Worm (Caenorhabditis elegans): Measurements from ENCODE around the gene praf-3.

praf-3 gene

DNA sequence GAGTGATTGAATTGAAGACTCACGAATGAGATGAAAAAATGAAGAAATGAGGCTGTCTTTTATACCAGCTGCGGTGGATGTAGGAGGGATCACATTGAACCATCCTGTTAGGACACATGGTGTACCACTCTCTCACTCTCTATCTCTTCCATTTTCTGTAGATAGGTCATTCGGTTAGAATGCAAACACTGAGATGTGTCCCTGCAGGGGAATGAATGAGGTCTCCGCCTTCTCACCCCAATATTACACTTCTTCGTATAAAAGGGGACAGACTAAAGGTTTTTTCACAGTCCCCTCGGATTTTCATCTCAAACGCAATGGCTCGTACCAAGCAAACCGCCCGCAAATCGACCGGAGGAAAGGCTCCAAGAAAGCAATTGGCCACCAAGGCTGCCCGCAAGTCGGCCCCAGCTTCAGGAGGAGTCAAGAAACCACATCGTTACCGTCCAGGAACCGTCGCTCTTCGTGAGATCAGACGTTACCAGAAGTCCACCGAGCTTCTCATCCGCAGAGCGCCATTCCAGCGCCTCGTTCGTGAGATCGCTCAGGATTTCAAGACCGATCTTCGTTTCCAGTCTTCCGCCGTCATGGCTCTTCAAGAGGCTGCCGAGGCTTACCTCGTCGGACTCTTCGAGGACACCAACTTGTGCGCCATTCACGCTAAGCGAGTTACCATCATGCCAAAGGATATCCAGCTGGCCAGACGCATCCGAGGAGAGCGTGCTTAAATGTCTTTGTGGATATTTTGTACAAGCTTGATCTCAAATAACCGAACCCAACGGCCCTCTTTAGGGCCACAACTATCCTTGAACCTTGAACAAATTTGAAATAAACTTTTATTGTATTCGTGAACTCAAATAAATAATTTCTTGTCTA, 45.6 kb upstream of the praf-3 start, which contains the start of gene his-32:
TSS of gene his-32 (plus strand) at position 318 of the 876 bp plus-strand sequence.
- TF ChIP-seq mep-1 (tag; optimal IDR thresholded peaks at IDR 0.05) (peak; percentile 91), set-16 (GFP tag; IDR thresholded peaks at IDR 0.05) (peak; percentile 78; the same call in 1 of the 2 replicates), duxl-1 (tag; optimal IDR thresholded peaks at IDR 0.05; ENCODE audit: poor library complexity) (peak; percentile 20), nhr-6 (tag; optimal IDR thresholded peaks at IDR 0.05) (peak; percentile 85), aha-1 (tag) (peak; percentile 15), nhr-25 (tag; optimal IDR thresholded peaks at IDR 0.05; ENCODE audit: borderline replicate concordance, insufficient read depth) (peak; percentile 92), dpl-1 (GFP tag; optimal IDR thresholded peaks at IDR 0.05) (peak; percentile 0), ceh-44 (GFP tag; IDR thresholded peaks at IDR 0.05) (no peak), rbr-2 (tag; optimal IDR thresholded peaks at IDR 0.05) (peak; percentile 69), skn-1 (tag; optimal IDR thresholded peaks at IDR 0.05) (no peak), unc-62 (GFP tag; optimal IDR thresholded peaks at IDR 0.05 in 1 of 2) (peak in 1 of 2 experiments; percentile 56), unc-62 (tag; optimal IDR thresholded peaks at IDR 0.05) (no peak)

DNA sequence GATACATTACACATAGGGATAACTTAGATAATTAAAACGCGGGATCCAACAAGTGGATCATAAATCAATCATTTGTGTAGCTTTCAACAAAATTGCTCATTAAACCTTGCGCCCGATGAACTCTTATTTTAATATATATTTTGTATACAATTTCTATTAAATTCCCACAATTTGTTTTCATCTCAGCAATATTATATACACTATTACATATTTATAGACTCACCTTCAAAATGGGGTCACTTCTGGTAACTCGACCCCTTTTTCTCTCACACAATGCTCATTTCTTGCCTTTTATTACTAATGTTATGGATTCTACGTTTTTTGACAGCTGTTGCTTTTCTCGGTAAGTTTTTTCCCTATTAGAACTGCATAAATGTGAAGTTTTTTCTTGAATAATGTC, 40.1 kb upstream of the praf-3 start, which contains the start of gene lgc-6:
TSS of gene lgc-6 (plus strand) at position 301 of the 400 bp plus-strand sequence.
- TF ChIP-seq sdz-12 (GFP tag; optimal IDR thresholded peaks at IDR 0.05), result no peak
- TF ChIP-seq aha-1 (tag), result no peak
- TF ChIP-seq skn-1 (tag; optimal IDR thresholded peaks at IDR 0.05), result no peak
- no peak for TF ChIP-seq unc-62 (GFP tag; optimal IDR thresholded peaks at IDR 0.05 in 1 of 2)
- TF ChIP-seq unc-62 (tag; optimal IDR thresholded peaks at IDR 0.05), result no peak
- TF ChIP-seq nhr-42 (GFP tag; IDR thresholded peaks at IDR 0.05), result no peak
- TF ChIP-seq cey-2 (tag; optimal IDR thresholded peaks at IDR 0.05; ENCODE audit: borderline replicate concordance, insufficient read depth), result no peak
- no peak for TF ChIP-seq snpc-4 (tag; optimal IDR thresholded peaks at IDR 0.05)
- TF ChIP-seq php-3 (GFP tag; IDR thresholded peaks at IDR 0.05), result no peak
- TF ChIP-seq mxl-3 (GFP tag; optimal IDR thresholded peaks at IDR 0.05), result no peak
- TF ChIP-seq tag-97 (GFP tag; IDR thresholded peaks at IDR 0.05), result no peak
- no peak for TF ChIP-seq dmd-8 (GFP tag; IDR thresholded peaks at IDR 0.05)
- TF ChIP-seq daf-19 (GFP tag; conservative IDR thresholded peaks at IDR 0.05), result no peak
- no peak for TF ChIP-seq ztf-11 (tag; optimal IDR thresholded peaks at IDR 0.05)
- TF ChIP-seq spr-3 (GFP tag; optimal IDR thresholded peaks at IDR 0.05), result no peak

DNA sequence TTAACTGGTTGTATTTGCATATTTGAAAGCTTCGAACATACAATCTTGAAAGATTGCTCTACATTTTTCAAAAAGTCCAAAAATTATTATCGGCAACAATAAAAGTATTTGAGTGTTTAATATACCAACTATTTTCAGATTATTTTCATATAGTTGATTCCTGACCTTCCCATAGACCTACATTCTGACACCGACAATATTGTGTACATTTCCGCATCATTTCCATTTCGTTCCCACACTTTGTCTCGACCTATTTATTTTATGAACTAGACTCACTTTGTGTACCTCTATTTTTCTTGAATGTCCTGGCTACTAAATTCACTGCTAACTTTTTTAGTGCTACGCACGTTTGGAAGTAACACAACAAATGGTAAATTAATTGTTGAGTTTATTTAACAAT, 37.4 kb upstream of the praf-3 start, which contains the start of gene lgc-5:
TSS of gene lgc-5 (plus strand) at position 301 of the 400 bp plus-strand sequence.
- TF ChIP-seq spr-1 (tag; optimal IDR thresholded peaks at IDR 0.05), result no peak
- no peak for TF ChIP-seq ces-1 (GFP tag; optimal IDR thresholded peaks at IDR 0.05)
- TF ChIP-seq zag-1 (tag; optimal IDR thresholded peaks at IDR 0.05), result no peak
- TF ChIP-seq aly-2 (tag; optimal IDR thresholded peaks at IDR 0.05), result no peak
- TF ChIP-seq Y48G9A.11 (GFP tag; IDR thresholded peaks at IDR 0.05), result no peak
- TF ChIP-seq nhr-28 (tag; optimal IDR thresholded peaks at IDR 0.05), result no peak
- TF ChIP-seq lin-13 (GFP tag; optimal IDR thresholded peaks at IDR 0.05), result no peak

DNA sequence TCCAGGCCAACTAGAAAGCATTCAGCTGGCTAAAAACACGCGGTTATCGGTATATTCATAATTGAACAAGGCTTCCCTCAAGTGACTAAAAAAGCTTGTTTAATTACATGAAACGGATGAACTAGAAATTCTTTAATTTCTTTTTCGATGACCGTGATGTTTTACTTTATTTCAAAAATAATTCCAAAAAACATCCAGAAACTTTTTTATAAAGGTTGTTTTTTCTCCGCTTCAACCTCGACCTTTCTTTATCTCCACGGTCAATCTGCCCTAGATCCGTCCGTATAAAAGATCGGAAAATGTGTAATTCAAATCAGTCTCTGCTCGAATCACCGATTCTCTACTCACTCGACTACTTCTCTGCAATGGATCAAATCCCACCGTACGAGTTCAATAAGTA, 34.3 kb upstream of the praf-3 start, which contains the start of gene F17E9.5:
TSS of gene F17E9.5 (plus strand) at position 301 of the 400 bp plus-strand sequence.
- TF ChIP-seq unc-62 (GFP tag; optimal IDR thresholded peaks at IDR 0.05 in 1 of 2) (peak in 1 of 2 experiments; percentile 34), unc-62 (tag; optimal IDR thresholded peaks at IDR 0.05) (no peak), jun-1 (tag; optimal IDR thresholded peaks at IDR 0.05) (no peak)

DNA sequence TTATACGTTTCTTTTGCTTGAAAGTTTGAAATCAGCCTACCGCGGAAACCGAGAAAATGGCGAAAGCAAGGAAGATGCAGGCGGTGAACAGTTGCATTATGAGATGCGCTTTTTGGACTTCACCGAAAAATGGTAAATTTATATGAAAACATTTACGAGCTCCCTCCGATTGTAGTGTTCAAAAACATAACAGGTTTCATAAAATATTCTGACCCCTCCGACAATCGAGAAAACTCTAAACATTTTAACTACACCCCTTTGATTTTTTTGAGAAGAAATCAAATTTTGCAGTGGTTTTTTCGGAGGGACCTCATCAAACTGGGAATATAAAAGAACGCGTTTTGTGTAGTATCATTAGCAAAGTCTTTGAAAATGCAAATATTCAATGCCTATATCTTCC, 32.7 kb upstream of the praf-3 start, which contains the start of the genes F17E9.18 and F17E9.15:
TSS of gene F17E9.18 (minus strand) at position 101 of the 400 bp plus-strand sequence.
TSS of gene F17E9.15 (plus strand) at position 368 of the 400 bp plus-strand sequence.
- no peak for TF ChIP-seq hmg-1.1 (GFP tag; IDR thresholded peaks at IDR 0.05)
- TF ChIP-seq hlh-11 (tag; optimal IDR thresholded peaks at IDR 0.05), result no peak
- TF ChIP-seq Y105C5A.15 (GFP tag; IDR thresholded peaks at IDR 0.05), result no peak
- TF ChIP-seq F44E2.7 (GFP tag; IDR thresholded peaks at IDR 0.05), result no peak
- TF ChIP-seq ceh-62 (tag; optimal IDR thresholded peaks at IDR 0.05), result no peak
- TF ChIP-seq mxl-3 (GFP tag; optimal IDR thresholded peaks at IDR 0.05), result no peak
- TF ChIP-seq fkh-10 (GFP tag; optimal IDR thresholded peaks at IDR 0.05), result no peak
- no peak for TF ChIP-seq ZK337.2 (GFP tag; IDR thresholded peaks at IDR 0.05)
- no peak for TF ChIP-seq duxl-1 (tag; optimal IDR thresholded peaks at IDR 0.05; ENCODE audit: poor library complexity)
- no peak for TF ChIP-seq spr-1 (tag; optimal IDR thresholded peaks at IDR 0.05)
- no peak for TF ChIP-seq nhr-25 (tag; optimal IDR thresholded peaks at IDR 0.05; ENCODE audit: borderline replicate concordance, insufficient read depth)
- no peak for TF ChIP-seq pha-4 (GFP tag; IDR thresholded peaks at IDR 0.05)
- TF ChIP-seq pha-4 (tag; optimal IDR thresholded peaks at IDR 0.05), result no peak
- no peak for TF ChIP-seq zip-2 (tag; optimal IDR thresholded peaks at IDR 0.05)
- TF ChIP-seq sdz-12 (GFP tag; optimal IDR thresholded peaks at IDR 0.05), result no peak
- TF ChIP-seq nhr-41 (GFP tag; IDR thresholded peaks at IDR 0.05), result no peak
- no peak for TF ChIP-seq cey-2 (tag; optimal IDR thresholded peaks at IDR 0.05; ENCODE audit: borderline replicate concordance, insufficient read depth)

Measured in whole organism, L4 larva.